Worm (Caenorhabditis elegans) whole organism, L4 larva: ENCODE data around the gene C39E9.12.

Experiments
- aly-2 ChIP-seq: sonication (generic microtip); optimal IDR thresholded peaks from 2 replicates; lab custom pipeline; 2018; ENCODE audit warnings: missing biosample characterization, missing genetic modification characterization
- ama-1 ChIP-seq: fragments of 150-350 bp; optimal IDR thresholded peaks from 2 replicates; lab custom pipeline; 2014; ENCODE audit warnings: inconsistent platforms, mixed read lengths
- ceh-82 ChIP-seq: sonication (generic microtip); optimal IDR thresholded peaks from 2 replicates; lab custom pipeline; 2017; ENCODE audit warnings: missing biosample characterization, missing genetic modification characterization
- nhr-77 ChIP-seq: fragments of 150-350 bp; optimal IDR thresholded peaks from 2 replicates; lab custom pipeline; 2014; ENCODE audit warnings: missing biosample characterization, missing genetic modification characterization
- saeg-2 ChIP-seq: fragments of 200-800 bp; sonication (Bioruptor generic); IDR thresholded peaks from 2 replicates; pipeline ENCODE4 v1.3.6; 2022; ENCODE audit warnings: missing genetic modification reagents, missing genetic modification characterization, missing compliant biosample characterization

DNA sequence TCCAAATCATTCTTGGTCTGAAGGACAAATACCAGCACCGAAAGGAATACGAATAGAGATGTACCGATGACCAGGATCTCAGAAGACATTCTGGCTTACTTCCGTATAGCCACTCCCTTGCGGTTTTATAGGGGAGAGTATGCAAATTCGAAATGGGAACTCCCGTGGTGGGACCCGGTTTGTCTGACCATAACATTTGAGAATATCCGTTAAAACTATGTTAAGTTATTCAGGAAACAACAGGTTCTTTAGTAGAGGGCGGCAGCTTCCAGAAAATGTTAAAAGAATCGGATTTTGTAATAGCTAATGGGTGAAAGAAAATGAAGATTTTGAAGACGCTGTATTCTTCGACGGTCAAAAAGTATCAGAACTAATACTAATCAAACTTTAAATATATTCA lies 26.6 kb upstream of the C39E9.12 start, which contains the start of gene col-131:
- no peak for TF ChIP-seq ama-1
- TF ChIP-seq aly-2, result no peak
- no peak for TF ChIP-seq saeg-2
- TF ChIP-seq ceh-82 (tag; lab: Kevin White, UChicago), result no peak
- no peak for TF ChIP-seq nhr-77 (tag; lab: Kevin White, UChicago)
